Fruit fly (Drosophila melanogaster): ENCODE measurements around the gene lama.

The lama gene

DNA sequence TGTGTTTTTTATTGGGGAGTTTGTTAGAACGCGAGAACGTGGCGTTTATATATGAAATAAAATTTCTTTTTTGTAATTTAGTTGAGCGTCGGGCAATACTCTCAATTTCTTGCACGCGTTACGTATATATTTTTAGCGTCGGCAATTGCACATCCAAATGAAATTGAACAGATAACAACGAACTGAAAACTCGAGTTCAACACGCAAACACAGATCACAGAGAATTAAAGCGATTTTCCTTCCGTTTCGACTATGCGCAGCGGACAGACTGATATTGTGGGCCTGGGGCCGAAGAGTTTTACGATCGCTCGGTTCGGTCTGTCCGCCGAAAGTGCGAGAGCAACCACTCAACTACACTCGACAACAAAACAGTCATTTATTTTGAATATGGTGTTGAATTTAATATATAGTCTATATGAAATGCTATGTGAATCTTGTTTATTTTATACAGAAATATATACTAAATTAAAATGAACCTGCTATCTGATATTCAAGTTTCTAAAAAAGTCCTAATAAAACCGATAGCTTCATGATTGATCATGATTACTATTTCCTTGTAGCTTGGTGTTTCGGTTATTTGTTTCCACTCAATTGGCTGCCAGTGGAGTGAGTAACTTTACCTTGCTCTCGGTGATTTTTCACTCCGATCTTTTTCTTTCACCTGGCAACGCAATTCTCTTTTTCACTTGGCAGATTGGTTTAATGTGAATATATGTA lies 491 bp downstream of the lama start, which contains the start of gene CG46456:
CG46456 (minus strand) TSS at position 273 of the 717 bp plus-strand sequence.
- no peak for TF ChIP-seq psq (optimal IDR thresholded peaks at IDR 0.05)
- TF ChIP-seq CG8478 (optimal IDR thresholded peaks at IDR 0.05): no peak
- TF ChIP-seq EcR (GFP tag; optimal IDR thresholded peaks at IDR 0.05): no peak
- TF ChIP-seq pan (optimal IDR thresholded peaks at IDR 0.05): no peak
- TF ChIP-seq Dll (optimal IDR thresholded peaks at IDR 0.05): no peak

dm6 chr3L:5354472-5354871 lies 1.3 kb downstream of the lama start:
- no peak for TF ChIP-seq usp (GFP tag; optimal IDR thresholded peaks at IDR 0.05)
- no peak for TF ChIP-seq psq (optimal IDR thresholded peaks at IDR 0.05)
- no peak for TF ChIP-seq Dll (optimal IDR thresholded peaks at IDR 0.05)
- no peak for TF ChIP-seq CG8478 (optimal IDR thresholded peaks at IDR 0.05)
- TF ChIP-seq EcR (GFP tag; optimal IDR thresholded peaks at IDR 0.05): no peak
- no peak for TF ChIP-seq pan (optimal IDR thresholded peaks at IDR 0.05)

- TF ChIP-seq CG8478 (optimal IDR thresholded peaks at IDR 0.05): no peak
- no peak for TF ChIP-seq EcR (GFP tag; optimal IDR thresholded peaks at IDR 0.05)
- TF ChIP-seq psq (optimal IDR thresholded peaks at IDR 0.05): no peak
- no peak for TF ChIP-seq usp (GFP tag; optimal IDR thresholded peaks at IDR 0.05)
- no peak for TF ChIP-seq Dll (optimal IDR thresholded peaks at IDR 0.05)
- no peak for TF ChIP-seq pan (optimal IDR thresholded peaks at IDR 0.05)
Observed at dm6 chr3L:5353484-5354056, 2.2 kb downstream of the lama start.

dm6 chr3L:5352684-5353322 lies 2.9 kb downstream of the lama start:
- TF ChIP-seq CG8478 (optimal IDR thresholded peaks at IDR 0.05) (no peak), Dll (optimal IDR thresholded peaks at IDR 0.05) (no peak), psq (optimal IDR thresholded peaks at IDR 0.05) (no peak), pan (optimal IDR thresholded peaks at IDR 0.05) (no peak), EcR (GFP tag; optimal IDR thresholded peaks at IDR 0.05) (peak in 1 of 2 experiments; percentile 69)

dm6 chr3L:5351348-5351850 lies 4.3 kb downstream of the lama start:
- TF ChIP-seq pan (optimal IDR thresholded peaks at IDR 0.05) (no peak), Dll (optimal IDR thresholded peaks at IDR 0.05) (no peak), usp (GFP tag; optimal IDR thresholded peaks at IDR 0.05) (no peak), EcR (GFP tag; optimal IDR thresholded peaks at IDR 0.05) (no peak)

DNA sequence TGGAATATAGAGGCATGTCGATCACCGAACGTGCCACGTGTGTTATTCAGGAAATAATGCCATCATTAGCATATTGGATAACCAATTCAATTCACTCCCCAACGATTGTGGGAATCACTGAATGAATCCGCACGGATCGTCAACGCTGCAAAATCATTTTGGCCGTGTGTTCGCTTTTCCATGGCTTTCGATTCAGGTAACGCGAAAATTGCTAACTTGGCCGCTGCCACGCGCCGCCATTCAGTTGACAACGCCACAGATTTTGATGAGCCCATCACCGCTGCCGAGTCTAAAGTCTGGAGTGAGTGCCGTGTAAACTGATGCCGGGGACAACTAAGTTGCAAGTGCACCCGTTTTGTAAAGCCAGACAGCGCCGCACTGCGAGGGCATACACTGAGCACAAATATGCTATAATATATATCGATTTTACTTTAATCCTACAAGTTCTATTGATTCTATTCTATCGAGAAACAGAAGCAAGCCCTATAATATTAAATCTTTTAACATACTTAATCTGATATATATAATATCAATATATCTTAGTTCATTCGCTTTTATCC lies 5.9 kb downstream of the lama start:
- TF ChIP-seq Dll (optimal IDR thresholded peaks at IDR 0.05) (no peak), pan (optimal IDR thresholded peaks at IDR 0.05) (no peak), usp (GFP tag; optimal IDR thresholded peaks at IDR 0.05) (no peak), psq (optimal IDR thresholded peaks at IDR 0.05) (no peak), CG8478 (optimal IDR thresholded peaks at IDR 0.05) (no peak), EcR (GFP tag; optimal IDR thresholded peaks at IDR 0.05) (no peak)

dm6 chr3L:5348987-5349386 lies 6.7 kb downstream of the lama start:
- TF ChIP-seq CG8478 (optimal IDR thresholded peaks at IDR 0.05) (no peak), psq (optimal IDR thresholded peaks at IDR 0.05) (no peak)

dm6 chr3L:5342909-5343710 lies 12.6 kb downstream of the lama start:
- no peak for TF ChIP-seq CG8478 (optimal IDR thresholded peaks at IDR 0.05)
- no peak for TF ChIP-seq pan (optimal IDR thresholded peaks at IDR 0.05)
- no peak for TF ChIP-seq usp (GFP tag; optimal IDR thresholded peaks at IDR 0.05)
- TF ChIP-seq EcR (GFP tag; optimal IDR thresholded peaks at IDR 0.05): no peak
- TF ChIP-seq Dll (optimal IDR thresholded peaks at IDR 0.05): no peak

DNA sequence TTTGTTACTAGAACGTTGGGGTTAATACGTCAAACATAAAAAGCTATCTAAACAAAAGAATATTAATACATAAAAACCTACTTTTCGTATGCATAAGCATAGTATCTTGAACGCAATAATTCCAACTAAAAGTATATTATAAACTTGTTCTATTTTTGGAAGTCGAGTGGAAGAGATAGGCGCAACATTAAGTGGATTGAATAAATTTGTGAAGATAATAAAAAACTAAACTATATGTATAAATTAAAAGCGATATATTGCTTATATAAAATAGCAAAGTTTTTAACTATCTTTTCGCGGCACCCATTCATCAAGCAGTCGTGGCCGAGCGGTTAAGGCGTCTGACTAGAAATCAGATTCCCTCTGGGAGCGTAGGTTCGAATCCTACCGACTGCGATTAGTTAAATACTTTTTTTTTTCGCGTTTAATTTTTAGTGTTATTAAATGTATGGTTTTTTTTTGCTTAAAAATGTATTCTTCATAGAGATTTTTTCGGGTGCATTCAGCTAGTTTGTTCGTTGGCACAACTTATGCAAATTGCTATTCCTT lies 13.9 kb downstream of the lama start:
- TF ChIP-seq CG8478 (optimal IDR thresholded peaks at IDR 0.05) (no peak), psq (optimal IDR thresholded peaks at IDR 0.05) (no peak), Dll (optimal IDR thresholded peaks at IDR 0.05) (no peak), EcR (GFP tag; optimal IDR thresholded peaks at IDR 0.05) (no peak), usp (GFP tag; optimal IDR thresholded peaks at IDR 0.05) (no peak), pan (optimal IDR thresholded peaks at IDR 0.05) (no peak)

DNA sequence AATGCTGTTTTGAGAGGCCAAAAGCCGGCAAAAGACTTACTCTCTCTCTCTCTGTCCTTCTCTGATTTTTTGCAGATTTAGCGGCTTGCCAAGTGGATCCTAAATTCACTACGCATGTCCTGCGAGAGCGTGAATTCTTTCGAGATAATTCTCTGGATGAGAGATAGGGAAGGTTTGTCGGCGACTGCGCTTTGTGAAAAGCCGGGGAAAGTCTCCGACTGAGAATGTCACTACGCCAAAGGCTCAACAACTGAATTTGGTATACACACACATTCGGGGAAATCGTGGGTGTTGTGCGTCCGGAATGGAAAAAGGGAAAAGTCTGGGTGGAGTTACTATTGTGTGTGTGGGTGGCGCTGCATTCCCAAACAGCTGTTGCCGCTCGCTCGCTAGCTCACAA lies 26.3 kb downstream of the lama start:
- TF ChIP-seq EcR (GFP tag; optimal IDR thresholded peaks at IDR 0.05) (no peak), psq (optimal IDR thresholded peaks at IDR 0.05) (no peak), pan (optimal IDR thresholded peaks at IDR 0.05) (no peak), usp (GFP tag; optimal IDR thresholded peaks at IDR 0.05) (no peak)

dm6 chr3L:5327821-5328220 lies 27.9 kb downstream of the lama start:
- TF ChIP-seq psq (optimal IDR thresholded peaks at IDR 0.05): no peak
- TF ChIP-seq pan (optimal IDR thresholded peaks at IDR 0.05): no peak
- no peak for TF ChIP-seq usp (GFP tag; optimal IDR thresholded peaks at IDR 0.05)
- no peak for TF ChIP-seq EcR (GFP tag; optimal IDR thresholded peaks at IDR 0.05)
- TF ChIP-seq CG8478 (optimal IDR thresholded peaks at IDR 0.05): no peak
- TF ChIP-seq Dll (optimal IDR thresholded peaks at IDR 0.05): no peak
